Worm (Caenorhabditis elegans): Measurements from ENCODE around the gene W06B4.2.
A peak's percentile ranks its signal among the peaks of the same experiment; 100 is the strongest.

W06B4.2 gene

ce11 chrII:4460851-4461250 is 7.1 kb upstream of the W06B4.2 start, which contains the start of the genes T12C9.7 and vps-18 (continued):
- no peak for TF ChIP-seq snpc-3.4 (tag; optimal IDR thresholded peaks at IDR 0.05)

DNA sequence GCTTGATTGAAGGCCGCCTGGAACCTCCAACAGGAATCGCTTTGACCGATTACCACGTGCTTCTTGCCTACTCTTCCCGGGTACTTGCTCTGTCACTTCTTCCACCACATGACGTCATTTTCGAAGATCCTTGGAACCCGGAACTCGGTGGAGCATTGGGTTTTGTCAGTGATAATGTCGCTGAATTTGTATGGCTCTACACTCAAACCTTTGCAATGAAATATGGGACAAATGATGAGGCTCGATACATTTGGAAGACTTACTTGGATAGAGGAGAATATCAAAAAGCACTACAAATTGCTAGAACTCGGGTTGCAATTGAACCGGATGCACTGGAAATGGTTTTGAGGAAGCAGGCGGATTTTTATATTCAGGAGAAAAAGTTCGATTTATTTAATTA is 5.1 kb upstream of the W06B4.2 start:
- no peak for TF ChIP-seq dpff-1 (tag; optimal IDR thresholded peaks at IDR 0.05)

ce11 chrII:4468897-4469459 is 1.0 kb downstream of the W06B4.2 start:
- TF ChIP-seq nhr-90 (tag; optimal IDR thresholded peaks at IDR 0.05) (no peak), attf-5 (GFP tag; optimal IDR thresholded peaks at IDR 0.05) (peak; percentile 4), mxl-1 (tag; optimal IDR thresholded peaks at IDR 0.05) (no peak), ztf-6 (GFP tag; IDR thresholded peaks at IDR 0.05) (no peak), tbp1 (GFP tag; optimal IDR thresholded peaks at IDR 0.05) (no peak), dox-1 (GFP tag; IDR thresholded peaks at IDR 0.05) (peak; percentile 22; the same call in 1 of the 2 replicates), nhr-80 (tag; optimal IDR thresholded peaks at IDR 0.05) (peak; percentile 77), cebp-1 (GFP tag; IDR thresholded peaks at IDR 0.05) (no peak), cebp-1 (tag; optimal IDR thresholded peaks at IDR 0.05) (peak; percentile 19), snpc-1.3 (tag; optimal IDR thresholded peaks at IDR 0.05; ENCODE audit: insufficient read depth) (no peak), hmg-1.2 (GFP tag; IDR thresholded peaks at IDR 0.05) (peak; percentile 38; the same call in 1 of the 2 replicates)

- TF ChIP-seq zfh-2 (GFP tag; conservative IDR thresholded peaks at IDR 0.05): no peak
- no peak for TF ChIP-seq F22D6.2 (tag; optimal IDR thresholded peaks at IDR 0.05)
- TF ChIP-seq him-1 (tag; optimal IDR thresholded peaks at IDR 0.05): peak; percentile 34
- TF ChIP-seq efl-1 (GFP tag; optimal IDR thresholded peaks at IDR 0.05): peak; percentile 94
- no peak for TF ChIP-seq K11D2.4 (GFP tag; IDR thresholded peaks at IDR 0.05)
- no peak for TF ChIP-seq madf-10 (tag; optimal IDR thresholded peaks at IDR 0.05)
- peak; percentile 14 for TF ChIP-seq athp-1 (tag; optimal IDR thresholded peaks at IDR 0.05)
- no peak for TF ChIP-seq ceh-27 (GFP tag; optimal IDR thresholded peaks at IDR 0.05)
- TF ChIP-seq hsf-1 (GFP tag; IDR thresholded peaks at IDR 0.05): peak; percentile 70
- TF ChIP-seq unc-130 (GFP tag; optimal IDR thresholded peaks at IDR 0.05): peak; percentile 54
- no peak for TF ChIP-seq atf-7 (tag; optimal IDR thresholded peaks at IDR 0.05)
- peak; percentile 24 for TF ChIP-seq tbp1 (GFP tag; optimal IDR thresholded peaks at IDR 0.05)
- peak; percentile 29; the same call in 1 of the 2 replicates for TF ChIP-seq hmg-1.2 (GFP tag; IDR thresholded peaks at IDR 0.05)
- no peak for TF ChIP-seq ZK185.1 (tag; optimal IDR thresholded peaks at IDR 0.05; ENCODE audit: poor library complexity, severe bottlenecking)
- peak; percentile 76 for TF ChIP-seq F33H1.4 (GFP tag; IDR thresholded peaks at IDR 0.05)
- TF ChIP-seq lin-40 (tag; optimal IDR thresholded peaks at IDR 0.05): no peak
- TF ChIP-seq B0019.2 (GFP tag; conservative IDR thresholded peaks at IDR 0.05): no peak
- peak; percentile 92 for TF ChIP-seq ceh-91 (GFP tag; IDR thresholded peaks at IDR 0.05)
- TF ChIP-seq snpc-4 (GFP tag; optimal IDR thresholded peaks at IDR 0.05): peak; percentile 3
- TF ChIP-seq snpc-4 (tag; optimal IDR thresholded peaks at IDR 0.05): no peak
- no peak for TF ChIP-seq ccch-3 (GFP tag; optimal IDR thresholded peaks at IDR 0.05)
- no peak for TF ChIP-seq ceh-58 (GFP tag; IDR thresholded peaks at IDR 0.05)
- TF ChIP-seq rcor-1 (GFP tag; IDR thresholded peaks at IDR 0.05): peak; percentile 46; the same call in 1 of the 2 replicates
- TF ChIP-seq lag-1 (GFP tag; IDR thresholded peaks at IDR 0.05): no peak
- TF ChIP-seq F57A8.1 (GFP tag; optimal IDR thresholded peaks at IDR 0.05): no peak
- TF ChIP-seq snpc-3.4 (tag; optimal IDR thresholded peaks at IDR 0.05): peak; percentile 73
- no peak for TF ChIP-seq repo-1 (tag; optimal IDR thresholded peaks at IDR 0.05)
- TF ChIP-seq xnd-1 (tag; optimal IDR thresholded peaks at IDR 0.05): peak; percentile 83
- TF ChIP-seq C17E4.6 (GFP tag; IDR thresholded peaks at IDR 0.05): 0 out of 2 replicates have a peak, but pooled peaks have one; percentile 35
- TF ChIP-seq F23B12.7 (tag; optimal IDR thresholded peaks at IDR 0.05; ENCODE audit: insufficient read depth): no peak
- TF ChIP-seq lin-35 (GFP tag; optimal IDR thresholded peaks at IDR 0.05): peak in 1 of 3 experiments; percentile 50
- no peak for TF ChIP-seq T07F8.4 (tag; optimal IDR thresholded peaks at IDR 0.05)
Observed at ce11 chrII:4470972-4471645, 3.1 kb downstream of the W06B4.2 start, which contains the start of gene W06B4.1. Gene W06B4.1, plus strand, starts transcription at chrII:4471595.

Measured in whole organism, young adult.